Worm (Caenorhabditis elegans) whole organism, mixed stage, embryonic: ENCODE results near the gene T24A6.16.
"Not testable (repeated sequence)": the region's sequence is repeated elsewhere in the genome, so short reads cannot be mapped to it uniquely, and the experiment has no call there.

Experiments used
- M03D4.4 ChIP-seq: sonication (generic microtip); optimal IDR thresholded peaks from 2 replicates; lab custom pipeline; 2017; ENCODE audit warnings: mild to moderate bottlenecking, missing genetic modification characterization, missing compliant biosample characterization
- bed-3 ChIP-seq: fragments of 200-800 bp; sonication (Bioruptor generic); optimal IDR thresholded peaks from 3 replicates; lab custom pipeline; 2018; ENCODE audit warnings: mild to moderate bottlenecking, missing genetic modification characterization, moderate library complexity, missing compliant biosample characterization
- blmp-1 ChIP-seq: fragments of 150-350 bp; optimal IDR thresholded peaks from 2 replicates; lab custom pipeline; 2014; ENCODE audit warnings: missing biosample characterization, missing genetic modification characterization
- ceh-43 ChIP-seq: fragments of 200-800 bp; sonication (Bioruptor generic); optimal IDR thresholded peaks from 2 replicates; lab custom pipeline; 2018; ENCODE audit warnings: mild to moderate bottlenecking, missing genetic modification characterization, moderate library complexity, missing compliant biosample characterization
- ceh-83 ChIP-seq: fragments of 200-800 bp; sonication (Bioruptor generic); optimal IDR thresholded peaks from 2 replicates; lab custom pipeline; 2018; ENCODE audit warnings: mild to moderate bottlenecking, missing genetic modification characterization, missing compliant biosample characterization
- ces-1 ChIP-seq: fragments of 150-350 bp; optimal IDR thresholded peaks from 2 replicates; lab custom pipeline; 2014; ENCODE audit warnings: missing biosample characterization, missing genetic modification reagents, missing genetic modification characterization
- cnd-1 ChIP-seq: fragments of 200-800 bp; sonication (Bioruptor generic); optimal IDR thresholded peaks from 2 replicates; lab custom pipeline; 2018; ENCODE audit warnings: mild to moderate bottlenecking, missing genetic modification characterization, missing compliant biosample characterization
- drap-1 ChIP-seq: fragments of 200-800 bp; sonication (Bioruptor generic); optimal IDR thresholded peaks from 3 replicates; lab custom pipeline; 2018; ENCODE audit warnings: mild to moderate bottlenecking, missing genetic modification characterization, missing compliant biosample characterization
- elt-3 ChIP-seq: fragments of 150-350 bp; optimal IDR thresholded peaks from 2 replicates; lab custom pipeline; 2014; ENCODE audit warnings: missing biosample characterization, missing genetic modification characterization
- flh-1 ChIP-seq: fragments of 200-800 bp; sonication (Bioruptor generic); optimal IDR thresholded peaks from 2 replicates; lab custom pipeline; 2018; ENCODE audit warnings: mild to moderate bottlenecking, missing genetic modification characterization, moderate library complexity, missing compliant biosample characterization
- ham-2 ChIP-seq: fragments of 200-800 bp; sonication (Bioruptor generic); optimal IDR thresholded peaks from 2 replicates; lab custom pipeline; 2018; ENCODE audit warnings: mild to moderate bottlenecking, missing genetic modification characterization, missing compliant biosample characterization
- lin-13 ChIP-seq: fragments of 150-350 bp; optimal IDR thresholded peaks from 2 replicates; lab custom pipeline; 2014; ENCODE audit warnings: missing biosample characterization, missing genetic modification characterization
- lin-32 ChIP-seq: fragments of 200-800 bp; sonication (Bioruptor generic); optimal IDR thresholded peaks from 2 replicates; lab custom pipeline; 2018; ENCODE audit warnings: mild to moderate bottlenecking, missing genetic modification characterization, missing compliant biosample characterization
- lsy-2 ChIP-seq: fragments of 150-350 bp; optimal IDR thresholded peaks from 2 replicates; lab custom pipeline; 2014; ENCODE audit warnings: missing biosample characterization, missing genetic modification characterization
- mab-5 ChIP-seq: fragments of 150-350 bp; optimal IDR thresholded peaks from 2 replicates; lab custom pipeline; 2014; ENCODE audit warnings: missing biosample characterization, missing genetic modification characterization
- mep-1 ChIP-seq: fragments of 150-350 bp; optimal IDR thresholded peaks from 2 replicates; lab custom pipeline; 2017; ENCODE audit warnings: missing biosample characterization, missing genetic modification reagents, missing genetic modification characterization, inconsistent platforms
- mls-2 ChIP-seq: sonication (generic microtip); optimal IDR thresholded peaks from 2 replicates; lab custom pipeline; 2016; ENCODE audit warnings: mild to moderate bottlenecking, missing genetic modification characterization, moderate library complexity, missing compliant biosample characterization
- nhr-2 ChIP-seq: fragments of 150-350 bp; optimal IDR thresholded peaks from 2 replicates; lab custom pipeline; 2014; ENCODE audit warnings: missing biosample characterization, missing genetic modification characterization
- nhr-237 ChIP-seq: fragments of 150-350 bp; optimal IDR thresholded peaks from 2 replicates; lab custom pipeline; 2014; ENCODE audit warnings: missing biosample characterization, missing genetic modification characterization
- nhr-28 ChIP-seq: fragments of 150-350 bp; optimal IDR thresholded peaks from 2 replicates; lab custom pipeline; 2014; ENCODE audit warnings: missing biosample characterization, missing genetic modification characterization
- nhr-76 ChIP-seq: sonication (generic microtip); optimal IDR thresholded peaks from 2 replicates; lab custom pipeline; 2017; ENCODE audit warnings: missing biosample characterization, missing genetic modification characterization
- snpc-4 ChIP-seq: fragments of 150-350 bp; optimal IDR thresholded peaks from 2 replicates; lab custom pipeline; 2014; ENCODE audit warnings: missing biosample characterization, missing genetic modification characterization
- sptf-1 ChIP-seq: sonication (generic microtip); optimal IDR thresholded peaks from 2 replicates; lab custom pipeline; 2017; ENCODE audit warnings: mild to moderate bottlenecking, missing genetic modification characterization, moderate library complexity, missing compliant biosample characterization
- tbx-8 ChIP-seq: fragments of 200-800 bp; sonication (Bioruptor generic); optimal IDR thresholded peaks from 2 replicates; lab custom pipeline; 2018; ENCODE audit warnings: mild to moderate bottlenecking, missing genetic modification characterization, moderate library complexity, missing compliant biosample characterization
- unc-120 ChIP-seq: sonication (generic microtip); optimal IDR thresholded peaks from 2 replicates; lab custom pipeline; 2017; ENCODE audit warnings: missing genetic modification characterization, missing compliant biosample characterization; ENCODE audit not compliant: poor library complexity, severe bottlenecking
- unc-39 ChIP-seq: fragments of 150-350 bp; optimal IDR thresholded peaks from 2 replicates; lab custom pipeline; 2014; ENCODE audit warnings: missing biosample characterization, missing genetic modification characterization
- unc-62 ChIP-seq: fragments of 150-350 bp; optimal IDR thresholded peaks from 2 replicates; lab custom pipeline; 2014; ENCODE audit warnings: missing biosample characterization, missing genetic modification reagents, missing genetic modification characterization
- zip-8 ChIP-seq: fragments of 150-350 bp; optimal IDR thresholded peaks from 2 replicates; lab custom pipeline; 2014; ENCODE audit warnings: missing biosample characterization, missing genetic modification characterization

Gene T24A6.16

ce11 chrV:3562824-3563223 is at the start of gene T24A6.16:
TSS of gene T24A6.16 (minus strand) at chrV:3562924.
- TF ChIP-seq ham-2 (GFP tag; lab: Kevin White, UChicago); tbx-8 (GFP tag; lab: Kevin White, UChicago); unc-120: not testable (repeated sequence)

ce11 chrV:3611654-3612053 is 48.9 kb upstream of the T24A6.16 start, which contains the start of gene T22F3.10:
TSS of gene T22F3.10 (minus strand) at chrV:3611754.
- TF ChIP-seq ceh-83 = no peak
- TF ChIP-seq ceh-43 (GFP tag; lab: Kevin White, UChicago) = no peak
- TF ChIP-seq tbx-8 (GFP tag; lab: Kevin White, UChicago) = no peak
- TF ChIP-seq lin-32 (GFP tag; lab: Kevin White, UChicago) = no peak
- no peak for TF ChIP-seq mls-2 (tag; lab: Kevin White, UChicago)
- no peak for TF ChIP-seq nhr-2 (tag; lab: Kevin White, UChicago)
- TF ChIP-seq sptf-1 = no peak

ce11 chrV:3610709-3611108 is 48.0 kb upstream of the T24A6.16 start:
- no peak for TF ChIP-seq lin-13 (tag; lab: Kevin White, UChicago)
- TF ChIP-seq sptf-1 = no peak
- TF ChIP-seq lsy-2 (tag; lab: Kevin White, UChicago) = no peak
- TF ChIP-seq M03D4.4 (tag; lab: Kevin White, UChicago) = no peak
- TF ChIP-seq unc-39 (tag; lab: Kevin White, UChicago) = no peak
- TF ChIP-seq ceh-43 (GFP tag; lab: Kevin White, UChicago) = no peak
- TF ChIP-seq cnd-1 (tag; lab: Kevin White, UChicago) = no peak
- TF ChIP-seq blmp-1 (tag; lab: Kevin White, UChicago) = no peak
- no peak for TF ChIP-seq unc-62
- TF ChIP-seq ham-2 (GFP tag; lab: Kevin White, UChicago) = no peak
- no peak for TF ChIP-seq nhr-76 (tag; lab: Kevin White, UChicago)

ce11 chrV:3606391-3606790 is 43.7 kb upstream of the T24A6.16 start:
- TF ChIP-seq ceh-83 (no peak), drap-1 (GFP tag; lab: Kevin White, UChicago) (no peak), M03D4.4 (tag; lab: Kevin White, UChicago) (no peak), unc-39 (tag; lab: Kevin White, UChicago) (no peak), nhr-28 (tag; lab: Kevin White, UChicago) (no peak), flh-1 (GFP tag; lab: Kevin White, UChicago) (no peak)

- TF ChIP-seq lin-32 (GFP tag; lab: Kevin White, UChicago) (no peak), unc-39 (tag; lab: Kevin White, UChicago) (no peak), flh-1 (GFP tag; lab: Kevin White, UChicago) (no peak), snpc-4 (no peak), mab-5 (tag; lab: Kevin White, UChicago) (no peak), lin-13 (tag; lab: Kevin White, UChicago) (no peak), nhr-28 (tag; lab: Kevin White, UChicago) (no peak), tbx-8 (GFP tag; lab: Kevin White, UChicago) (no peak), bed-3 (GFP tag; lab: Kevin White, UChicago) (no peak), nhr-237 (tag; lab: Kevin White, UChicago) (no peak), cnd-1 (tag; lab: Kevin White, UChicago) (no peak), unc-120 (no peak)
These were observed 42.6 kb upstream of the T24A6.16 start, which contains the start of gene T22F3.8 for ce11 chrV:3605325-3605724. TSS of gene T22F3.8 (minus strand) at chrV:3605425.

- TF ChIP-seq elt-3 (tag; lab: Kevin White, UChicago) (no peak), ham-2 (GFP tag; lab: Kevin White, UChicago) (no peak), unc-120 (no peak), zip-8 (no peak), ces-1 (GFP tag; lab: Kevin White, UChicago) (no peak), blmp-1 (tag; lab: Kevin White, UChicago) (no peak), ceh-83 (no peak), bed-3 (GFP tag; lab: Kevin White, UChicago) (no peak), sptf-1 (no peak), flh-1 (GFP tag; lab: Kevin White, UChicago) (no peak), ceh-43 (GFP tag; lab: Kevin White, UChicago) (no peak), M03D4.4 (tag; lab: Kevin White, UChicago) (no peak), mab-5 (tag; lab: Kevin White, UChicago) (no peak), lsy-2 (tag; lab: Kevin White, UChicago) (no peak), nhr-237 (tag; lab: Kevin White, UChicago) (no peak), mep-1 (tag; lab: Kevin White, UChicago) (no peak), lin-32 (GFP tag; lab: Kevin White, UChicago) (no peak)
These were observed 37.8 kb upstream of the T24A6.16 start, which contains the start of gene T22F3.7 for ce11 chrV:3600570-3600969. TSS of gene T22F3.7 (minus strand) at chrV:3600670.
